Fruit fly (Drosophila melanogaster) whole organism, prepupa: ENCODE measurements around the gene RPA3.
A peak's percentile ranks its signal among the peaks of the same experiment; 100 is the strongest.

ENCODE experiments used
- Blimp-1 ChIP-seq: fragments of 200-800 bp; sonication (Bioruptor generic); optimal IDR thresholded peaks from 3 replicates; lab custom pipeline; 2017; ENCODE audit warnings: missing biosample characterization, missing genetic modification characterization, mild to moderate bottlenecking, moderate library complexity, missing genetic modification reagents
- CG10631 ChIP-seq: fragments of 200-800 bp; sonication (Bioruptor generic); optimal IDR thresholded peaks from 2 replicates; lab custom pipeline; 2016; ENCODE audit warnings: missing biosample characterization, missing genetic modification characterization
- CG10669 ChIP-seq: fragments of 200-800 bp; sonication (Bioruptor generic); optimal IDR thresholded peaks from 3 replicates; lab custom pipeline; 2018; ENCODE audit warnings: missing biosample characterization, mild to moderate bottlenecking, missing genetic modification characterization, moderate library complexity
- CG11294 ChIP-seq: fragments of 200-800 bp; sonication (Bioruptor generic); IDR thresholded peaks from 2 replicates; pipeline ENCODE4 v1.3.6; 2022; ENCODE audit warnings: missing biosample characterization, missing genetic modification characterization
- CG11762 ChIP-seq: fragments of 200-800 bp; sonication (Bioruptor generic); optimal IDR thresholded peaks from 3 replicates; lab custom pipeline; 2016; ENCODE audit warnings: missing biosample characterization, missing genetic modification characterization; ENCODE audit not compliant: insufficient read depth
- CG11902 ChIP-seq: fragments of 200-800 bp; sonication (Bioruptor generic); optimal IDR thresholded peaks from 3 replicates; lab custom pipeline; 2016; ENCODE audit warnings: missing biosample characterization, missing genetic modification characterization
- CG15336 ChIP-seq: fragments of 200-800 bp; sonication (Bioruptor generic); IDR thresholded peaks from 2 replicates; pipeline ENCODE4 v1.3.6; 2022; ENCODE audit warnings: missing biosample characterization, missing genetic modification characterization
- CG16779 ChIP-seq: fragments of 200-800 bp; sonication (Bioruptor generic); optimal IDR thresholded peaks from 3 replicates; lab custom pipeline; 2017; ENCODE audit warnings: missing biosample characterization, mild to moderate bottlenecking, missing genetic modification characterization
- CG3032 ChIP-seq: fragments of 200-800 bp; optimal IDR thresholded peaks from 2 replicates; lab custom pipeline; 2019; ENCODE audit warnings: missing biosample characterization, mild to moderate bottlenecking, missing genetic modification characterization, moderate library complexity
- CG32006 ChIP-seq: fragments of 200-800 bp; sonication (Bioruptor generic); optimal IDR thresholded peaks from 3 replicates; lab custom pipeline; 2017; ENCODE audit warnings: missing biosample characterization, mild to moderate bottlenecking, missing genetic modification characterization
- CG34406 ChIP-seq: fragments of 200-800 bp; sonication (Bioruptor generic); optimal IDR thresholded peaks from 3 replicates; lab custom pipeline; 2016; ENCODE audit warnings: missing biosample characterization, missing genetic modification characterization
- CG3919 ChIP-seq: fragments of 200-800 bp; sonication (Bioruptor generic); optimal IDR thresholded peaks from 3 replicates; lab custom pipeline; 2016; ENCODE audit warnings: missing biosample characterization, missing genetic modification characterization
- CG6163 ChIP-seq: fragments of 200-800 bp; sonication (Bioruptor generic); IDR thresholded peaks from 3 replicates; pipeline ENCODE4 v1.3.6; 2022; ENCODE audit warnings: missing biosample characterization, missing genetic modification characterization
- CG6276 ChIP-seq: fragments of 200-800 bp; sonication (Bioruptor generic); optimal IDR thresholded peaks from 2 replicates; lab custom pipeline; 2017; ENCODE audit warnings: missing biosample characterization, mild to moderate bottlenecking, missing genetic modification characterization
- CG6792 ChIP-seq: fragments of 200-800 bp; sonication (Bioruptor generic); optimal IDR thresholded peaks from 3 replicates; lab custom pipeline; 2016; ENCODE audit warnings: missing biosample characterization, missing genetic modification characterization
- CG6854 ChIP-seq: fragments of 200-800 bp; sonication (Bioruptor generic); optimal IDR thresholded peaks from 2 replicates; lab custom pipeline; 2017; ENCODE audit warnings: missing biosample characterization, mild to moderate bottlenecking, missing genetic modification characterization
- CG7368 ChIP-seq: fragments of 200-800 bp; sonication (Bioruptor generic); optimal IDR thresholded peaks from 3 replicates; lab custom pipeline; 2016; ENCODE audit warnings: missing biosample characterization, missing genetic modification characterization
- CG8119 ChIP-seq: fragments of 200-800 bp; sonication (Bioruptor generic); IDR thresholded peaks from 3 replicates; pipeline ENCODE4 v1.3.6; 2022; ENCODE audit warnings: missing biosample characterization, missing genetic modification characterization
- CG8319 ChIP-seq: fragments of 200-800 bp; sonication (Bioruptor generic); optimal IDR thresholded peaks from 3 replicates; lab custom pipeline; 2016; ENCODE audit warnings: missing biosample characterization, missing genetic modification characterization
- CG8632 ChIP-seq: fragments of 200-800 bp; sonication (Bioruptor generic); optimal IDR thresholded peaks from 3 replicates; lab custom pipeline; 2016; ENCODE audit warnings: missing biosample characterization, missing genetic modification characterization
- Eip75B ChIP-seq: fragments of 200-800 bp; sonication (Bioruptor generic); optimal IDR thresholded peaks from 3 replicates; lab custom pipeline; 2016; ENCODE audit warnings: missing biosample characterization, missing genetic modification characterization
- Eip78C ChIP-seq: fragments of 200-800 bp; sonication (Bioruptor generic); peaks from one replicate; lab custom pipeline; 2016; ENCODE audit warnings: missing biosample characterization, missing genetic modification characterization
- Eip93F ChIP-seq: fragments of 200-800 bp; sonication (Bioruptor generic); optimal IDR thresholded peaks from 2 replicates; lab custom pipeline; 2016; ENCODE audit warnings: missing biosample characterization, mild to moderate bottlenecking, missing genetic modification characterization
- Ets21C ChIP-seq: fragments of 200-800 bp; sonication (Bioruptor generic); optimal IDR thresholded peaks from 3 replicates; lab custom pipeline; 2016; ENCODE audit warnings: missing biosample characterization, missing genetic modification characterization
- Ets96B ChIP-seq: fragments of 200-800 bp; optimal IDR thresholded peaks from 2 replicates; lab custom pipeline; 2019; ENCODE audit warnings: missing biosample characterization, mild to moderate bottlenecking, missing genetic modification characterization, moderate library complexity
- Gug ChIP-seq: fragments of 200-800 bp; sonication (Bioruptor generic); IDR thresholded peaks from 2 replicates; pipeline ENCODE4 v1.3.6; 2022; ENCODE audit warnings: missing biosample characterization, missing genetic modification characterization
- Hr39 ChIP-seq: fragments of 200-800 bp; sonication (Bioruptor generic); optimal IDR thresholded peaks from 2 replicates; lab custom pipeline; 2016; ENCODE audit warnings: missing biosample characterization, missing genetic modification characterization
- Lpt ChIP-seq: fragments of 200-800 bp; sonication (Bioruptor generic); optimal IDR thresholded peaks from 3 replicates; lab custom pipeline; 2016; ENCODE audit warnings: missing biosample characterization, missing genetic modification characterization
- Met ChIP-seq: fragments of 200-800 bp; sonication (Bioruptor generic); optimal IDR thresholded peaks from 3 replicates; lab custom pipeline; 2016; ENCODE audit warnings: missing biosample characterization, missing genetic modification characterization
- OdsH ChIP-seq: fragments of 200-800 bp; sonication (Bioruptor generic); optimal IDR thresholded peaks from 3 replicates; lab custom pipeline; 2016; ENCODE audit warnings: missing biosample characterization, missing genetic modification characterization
- Smox ChIP-seq: fragments of 200-800 bp; sonication (Bioruptor generic); optimal IDR thresholded peaks from 3 replicates; lab custom pipeline; 2016; ENCODE audit warnings: missing biosample characterization, missing genetic modification characterization
- Sox102F ChIP-seq: fragments of 200-800 bp; sonication (Bioruptor generic); optimal IDR thresholded peaks from 2 replicates; lab custom pipeline; 2016; ENCODE audit warnings: missing biosample characterization, mild to moderate bottlenecking, missing genetic modification characterization
- Sox14 ChIP-seq: fragments of 200-800 bp; sonication (Bioruptor generic); optimal IDR thresholded peaks from 3 replicates; lab custom pipeline; 2016; ENCODE audit warnings: missing biosample characterization, missing genetic modification characterization
- Sox15 ChIP-seq: fragments of 200-800 bp; sonication (Bioruptor generic); optimal IDR thresholded peaks from 3 replicates; lab custom pipeline; 2016; ENCODE audit warnings: missing biosample characterization, missing genetic modification characterization
- achi ChIP-seq: fragments of 200-800 bp; sonication (Bioruptor generic); optimal IDR thresholded peaks from 3 replicates; lab custom pipeline; 2016; ENCODE audit warnings: missing biosample characterization, missing genetic modification characterization
- acj6 ChIP-seq: fragments of 200-800 bp; sonication (Bioruptor generic); optimal IDR thresholded peaks from 3 replicates; lab custom pipeline; 2016; ENCODE audit warnings: missing biosample characterization, missing genetic modification characterization
- dac ChIP-seq: fragments of 200-800 bp; sonication (Bioruptor generic); optimal IDR thresholded peaks from 2 replicates; lab custom pipeline; 2017; ENCODE audit warnings: missing biosample characterization, mild to moderate bottlenecking, missing genetic modification characterization
- dsx ChIP-seq: fragments of 200-800 bp; optimal IDR thresholded peaks from 3 replicates; lab custom pipeline; 2019; ENCODE audit warnings: missing biosample characterization, mild to moderate bottlenecking, missing genetic modification characterization, moderate library complexity; ENCODE audit not compliant: poor library complexity, severe bottlenecking
- esn ChIP-seq: fragments of 200-800 bp; sonication (Bioruptor generic); optimal IDR thresholded peaks from 2 replicates; lab custom pipeline; 2016; ENCODE audit warnings: missing biosample characterization, mild to moderate bottlenecking, missing genetic modification characterization, moderate library complexity
- fd85E ChIP-seq: fragments of 200-800 bp; sonication (Bioruptor generic); optimal IDR thresholded peaks from 3 replicates; lab custom pipeline; 2016; ENCODE audit warnings: missing biosample characterization, missing genetic modification characterization
- lz ChIP-seq: fragments of 200-800 bp; sonication (Bioruptor generic); optimal IDR thresholded peaks from 3 replicates; lab custom pipeline; 2016; ENCODE audit warnings: missing biosample characterization, missing genetic modification characterization
- net ChIP-seq: fragments of 200-800 bp; sonication (Bioruptor generic); optimal IDR thresholded peaks from 3 replicates; lab custom pipeline; 2016; ENCODE audit warnings: missing biosample characterization, missing genetic modification characterization
- pdm3 ChIP-seq: fragments of 200-800 bp; sonication (Bioruptor generic); optimal IDR thresholded peaks from 3 replicates; lab custom pipeline; 2016; ENCODE audit warnings: missing biosample characterization, missing genetic modification characterization
- ss ChIP-seq, 2 experiments: fragments of 200-800 bp; sonication (Bioruptor generic); optimal IDR thresholded peaks; 2 replicates in 1 of 2; 3 replicates in 1 of 2; lab custom pipeline; 2017 to 2018; ENCODE audit warnings: mild to moderate bottlenecking in 2 of 2, missing biosample characterization in 2 of 2, missing genetic modification characterization in 2 of 2, moderate library complexity in 1 of 2
- svp ChIP-seq: fragments of 200-800 bp; sonication (Bioruptor generic); peaks from one replicate; lab custom pipeline; 2016; ENCODE audit warnings: missing biosample characterization, missing genetic modification characterization
- topi ChIP-seq: fragments of 200-800 bp; sonication (Bioruptor generic); optimal IDR thresholded peaks from 3 replicates; lab custom pipeline; 2016; ENCODE audit warnings: missing biosample characterization, missing genetic modification characterization
- vri ChIP-seq: fragments of 200-800 bp; sonication (Bioruptor generic); optimal IDR thresholded peaks from 3 replicates; lab custom pipeline; 2016; ENCODE audit warnings: missing biosample characterization, mild to moderate bottlenecking, missing genetic modification characterization

Gene RPA3

DNA sequence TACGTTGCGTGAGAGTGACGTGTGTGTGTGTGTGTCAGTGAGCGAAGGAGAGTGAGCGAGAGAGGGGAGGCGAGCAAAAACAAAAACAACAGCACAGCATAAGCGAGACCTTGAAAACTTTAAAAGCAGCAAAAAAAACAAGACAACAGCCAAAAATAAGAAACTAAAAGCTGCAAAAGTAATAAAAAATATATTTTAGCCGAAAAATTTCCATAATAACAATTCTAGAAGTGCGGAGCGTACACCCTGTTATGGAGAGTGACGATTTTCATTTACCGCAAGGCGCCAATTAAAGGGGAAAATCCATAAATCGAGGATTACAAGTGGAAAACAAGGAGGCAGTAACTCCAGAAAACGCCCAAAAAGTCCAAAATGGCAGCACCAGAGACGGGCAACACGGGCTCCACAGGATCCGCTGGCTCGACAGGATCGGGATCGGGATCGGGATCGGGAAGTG lies 884 bp upstream of the RPA3 start:
- TF ChIP-seq OdsH (GFP tag; lab: Kevin White, UChicago) (no peak), CG11902 (GFP tag; lab: Kevin White, UChicago) (no peak), Blimp-1 (GFP tag; lab: Kevin White, UChicago) (no peak), Eip93F (GFP tag; lab: Kevin White, UChicago) (no peak), CG10669 (GFP tag; lab: Kevin White, UChicago) (no peak), CG6163 (peak; percentile 65; the same call in 1 of the 3 replicates), CG6792 (no peak), pdm3 (GFP tag; lab: Kevin White, UChicago) (no peak), CG8119 (GFP tag; lab: Robert Waterston, UW) (peak; percentile 25; the same call in 1 of the 3 replicates), Hr39 (GFP tag; lab: Kevin White, UChicago) (no peak), Ets21C (GFP tag; lab: Kevin White, UChicago) (no peak), lz (GFP tag; lab: Kevin White, UChicago) (no peak), CG3919 (GFP tag; lab: Kevin White, UChicago) (no peak), CG11294 (no peak), CG8632 (GFP tag; lab: Kevin White, UChicago) (no peak), achi (no peak), CG6854 (GFP tag; lab: Kevin White, UChicago) (peak; percentile 40), CG32006 (no peak), CG11762 (no peak), ss (GFP tag; optimal IDR thresholded peaks at IDR 0.05; lab: Kevin White, UChicago) (peak; percentile 63 to 76), Sox15 (GFP tag; lab: Kevin White, UChicago) (no peak), Smox (GFP tag; lab: Kevin White, UChicago) (no peak), Eip75B (GFP tag; lab: Kevin White, UChicago) (no peak), Gug (GFP tag; lab: Robert Waterston, UW) (no peak), CG15336 (GFP tag; lab: Robert Waterston, UW) (peak; percentile 48; the same call in 1 of the 2 replicates), fd85E (GFP tag; lab: Kevin White, UChicago) (no peak), CG34406 (GFP tag; lab: Kevin White, UChicago) (no peak), svp (GFP tag; lab: Kevin White, UChicago) (no peak), Lpt (GFP tag; lab: Kevin White, UChicago) (peak; percentile 4), dac (GFP tag; lab: Kevin White, UChicago) (no peak), CG10631 (GFP tag; lab: Kevin White, UChicago) (no peak), CG16779 (tag; lab: Kevin White, UChicago) (no peak), acj6 (GFP tag; lab: Kevin White, UChicago) (no peak), CG6276 (GFP tag; lab: Kevin White, UChicago) (no peak), Sox102F (no peak), dsx (GFP tag; lab: Kevin White, UChicago) (no peak), CG3032 (tag; lab: Kevin White, UChicago) (no peak), vri (GFP tag; lab: Kevin White, UChicago) (no peak), CG8319 (GFP tag; lab: Kevin White, UChicago) (no peak), Ets96B (tag; lab: Kevin White, UChicago) (no peak), esn (no peak), Met (GFP tag; lab: Kevin White, UChicago) (no peak)

- no peak for TF ChIP-seq CG7368
- no peak for TF ChIP-seq Sox14
- TF ChIP-seq Sox15 (GFP tag; lab: Kevin White, UChicago): no peak
- no peak for TF ChIP-seq lz (GFP tag; lab: Kevin White, UChicago)
- TF ChIP-seq CG8119 (GFP tag; lab: Robert Waterston, UW): no peak
- TF ChIP-seq svp (GFP tag; lab: Kevin White, UChicago): no peak
- TF ChIP-seq CG6792: no peak
- TF ChIP-seq Eip78C: no peak
- no peak for TF ChIP-seq net (GFP tag; lab: Kevin White, UChicago)
- no peak for TF ChIP-seq Smox (GFP tag; lab: Kevin White, UChicago)
- TF ChIP-seq fd85E (GFP tag; lab: Kevin White, UChicago): no peak
- TF ChIP-seq topi (GFP tag; lab: Kevin White, UChicago): no peak
- no peak for TF ChIP-seq Eip93F (GFP tag; lab: Kevin White, UChicago)
- TF ChIP-seq vri (GFP tag; lab: Kevin White, UChicago): no peak
- no peak for TF ChIP-seq achi
Measured at dm6 chrX:11611645-11612079, 4.0 kb downstream of the RPA3 start, which contains the start of the genes CG2247 and CG1703. Gene CG2247, minus strand, starts transcription at chrX:11611652. Gene CG1703, plus strand, starts transcription at chrX:11611927.
